Worm (Caenorhabditis elegans) whole organism, L2 larva: Measurements from ENCODE around the gene W02A2.9.

Source experiments
- alr-1 ChIP-seq: fragments of 150-350 bp; optimal IDR thresholded peaks from 2 replicates; lab custom pipeline; 2014; ENCODE audit warnings: missing biosample characterization, missing genetic modification characterization
- aly-2 ChIP-seq: fragments of 150-350 bp; optimal IDR thresholded peaks from 2 replicates; lab custom pipeline; 2014; ENCODE audit warnings: missing biosample characterization, missing genetic modification characterization
- dmd-4 ChIP-seq: sonication (generic microtip); optimal IDR thresholded peaks from 2 replicates; lab custom pipeline; 2017; ENCODE audit warnings: missing biosample characterization, missing genetic modification characterization
- egl-27 ChIP-seq: sonication (generic microtip); optimal IDR thresholded peaks from 3 replicates; lab custom pipeline; 2017; ENCODE audit warnings: missing biosample characterization, missing genetic modification reagents, missing genetic modification characterization
- lin-13 ChIP-seq: fragments of 150-350 bp; optimal IDR thresholded peaks from 2 replicates; lab custom pipeline; 2014; ENCODE audit warnings: missing biosample characterization, missing genetic modification reagents, missing genetic modification characterization
- nhr-11 ChIP-seq: fragments of 150-350 bp; optimal IDR thresholded peaks from 2 replicates; lab custom pipeline; 2014; ENCODE audit warnings: missing biosample characterization, missing genetic modification characterization
- nhr-237 ChIP-seq: fragments of 150-350 bp; optimal IDR thresholded peaks from 2 replicates; lab custom pipeline; 2014; ENCODE audit warnings: missing biosample characterization, missing genetic modification characterization
- snpc-4 ChIP-seq: fragments of 150-350 bp; optimal IDR thresholded peaks from 2 replicates; lab custom pipeline; 2014; ENCODE audit warnings: missing biosample characterization, missing genetic modification characterization

DNA sequence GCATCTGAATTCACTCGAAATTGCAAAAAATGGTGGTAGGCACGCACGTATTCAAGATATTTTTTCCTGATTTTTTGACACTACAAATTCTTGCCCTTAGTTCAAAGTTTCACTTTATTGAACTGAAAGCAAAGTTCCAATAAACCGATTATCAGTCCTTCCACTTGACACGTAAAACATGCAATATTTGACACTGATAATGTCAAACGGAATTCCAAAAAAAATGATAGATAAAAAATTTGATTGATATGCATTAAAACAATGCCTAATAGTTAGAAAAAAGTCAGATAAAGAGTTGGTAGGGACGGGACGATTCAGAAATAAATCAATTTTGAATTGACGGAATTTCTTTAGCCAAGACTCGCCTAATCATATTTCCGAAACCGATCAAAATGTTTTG lies 20.4 kb upstream of the W02A2.9 start:
- no peak for TF ChIP-seq nhr-11 (tag; lab: Kevin White, UChicago)
- no peak for TF ChIP-seq egl-27 (tag; lab: Kevin White, UChicago)
- no peak for TF ChIP-seq lin-13 (GFP tag; lab: Kevin White, UChicago)
- TF ChIP-seq aly-2 (tag; lab: Kevin White, UChicago), result no peak
- no peak for TF ChIP-seq dmd-4 (tag; lab: Kevin White, UChicago)
- TF ChIP-seq snpc-4, result no peak
- TF ChIP-seq alr-1 (tag; lab: Kevin White, UChicago), result no peak
- TF ChIP-seq nhr-237 (tag; lab: Kevin White, UChicago), result no peak
